Worm (Caenorhabditis elegans) whole organism, L2 larva: Measurements from ENCODE around the gene K04F1.9.
"Not testable (repeated sequence)": the region's sequence is repeated elsewhere in the genome, so short reads cannot be mapped to it uniquely, and the experiment has no call there.

Source experiments
- C34F6.9 ChIP-seq: fragments of 150-350 bp; optimal IDR thresholded peaks from 2 replicates; lab custom pipeline; 2014; ENCODE audit warnings: missing biosample characterization, missing genetic modification characterization
- Y55F3AM.14 ChIP-seq: fragments of 200-800 bp; sonication (Bioruptor generic); optimal IDR thresholded peaks from 2 replicates; lab custom pipeline; 2018; ENCODE audit warnings: mild to moderate bottlenecking, missing genetic modification characterization, missing compliant biosample characterization
- aly-2 ChIP-seq: fragments of 150-350 bp; optimal IDR thresholded peaks from 2 replicates; lab custom pipeline; 2014; ENCODE audit warnings: missing biosample characterization, missing genetic modification characterization
- ama-1 ChIP-seq: fragments of 150-350 bp; optimal IDR thresholded peaks from 2 replicates; lab custom pipeline; 2018; ENCODE audit warnings: inconsistent platforms
- blmp-1 ChIP-seq: sonication (generic microtip); optimal IDR thresholded peaks from 2 replicates; lab custom pipeline; 2017; ENCODE audit warnings: missing genetic modification characterization, mild to moderate bottlenecking, missing compliant biosample characterization, antibody characterized with exemption, moderate library complexity; ENCODE audit not compliant: insufficient read depth
- ceh-16 ChIP-seq: fragments of 150-350 bp; optimal IDR thresholded peaks from 2 replicates; lab custom pipeline; 2014; ENCODE audit warnings: missing biosample characterization, missing genetic modification characterization
- ceh-82 ChIP-seq: fragments of 150-350 bp; optimal IDR thresholded peaks from 2 replicates; lab custom pipeline; 2014; ENCODE audit warnings: missing biosample characterization, missing genetic modification characterization
- crh-2 ChIP-seq: sonication (generic microtip); optimal IDR thresholded peaks from 2 replicates; lab custom pipeline; 2017; ENCODE audit warnings: missing biosample characterization, missing genetic modification characterization
- egl-27 ChIP-seq: sonication (generic microtip); optimal IDR thresholded peaks from 3 replicates; lab custom pipeline; 2017; ENCODE audit warnings: missing biosample characterization, missing genetic modification reagents, missing genetic modification characterization
- elt-1 ChIP-seq: fragments of 150-350 bp; optimal IDR thresholded peaks from 2 replicates; lab custom pipeline; 2014; ENCODE audit warnings: missing biosample characterization, missing genetic modification characterization
- elt-3 ChIP-seq: sonication (generic microtip); optimal IDR thresholded peaks from 2 replicates; lab custom pipeline; 2017; ENCODE audit warnings: missing biosample characterization, missing genetic modification characterization
- fos-1 ChIP-seq: fragments of 150-350 bp; optimal IDR thresholded peaks from 2 replicates; lab custom pipeline; 2014; ENCODE audit warnings: missing biosample characterization, missing genetic modification characterization
- lin-11 ChIP-seq: fragments of 150-350 bp; sonication (generic microtip); optimal IDR thresholded peaks from 2 replicates; lab custom pipeline; 2014; ENCODE audit warnings: missing biosample characterization, missing genetic modification characterization, inconsistent platforms, mixed read lengths
- lin-13 ChIP-seq: fragments of 150-350 bp; optimal IDR thresholded peaks from 2 replicates; lab custom pipeline; 2014; ENCODE audit warnings: missing biosample characterization, missing genetic modification reagents, missing genetic modification characterization
- lsy-2 ChIP-seq, 2 experiments: fragments of 150-350 bp in 1 of 2; sonication (generic microtip) in 1 of 2; optimal IDR thresholded peaks; 2 replicates each; lab custom pipeline; 2014 to 2017; ENCODE audit warnings: missing biosample characterization in 2 of 2, missing genetic modification characterization in 2 of 2
- mab-5 ChIP-seq: fragments of 150-350 bp; optimal IDR thresholded peaks from 2 replicates; lab custom pipeline; 2014; ENCODE audit warnings: missing biosample characterization, missing genetic modification characterization
- mbf-1 ChIP-seq: sonication (generic microtip); optimal IDR thresholded peaks from 2 replicates; lab custom pipeline; 2017; ENCODE audit warnings: missing biosample characterization, missing genetic modification characterization
- mdl-1 ChIP-seq, 2 experiments: fragments of 150-350 bp in 1 of 2; sonication (generic microtip) in 1 of 2; optimal IDR thresholded peaks; 2 replicates each; lab custom pipeline; 2017; ENCODE audit warnings: missing biosample characterization in 2 of 2, missing genetic modification characterization in 2 of 2
- nhr-10 ChIP-seq: sonication (generic microtip); optimal IDR thresholded peaks from 2 replicates; lab custom pipeline; 2017; ENCODE audit warnings: missing biosample characterization, missing genetic modification characterization
- nhr-129 ChIP-seq: fragments of 150-350 bp; optimal IDR thresholded peaks from 2 replicates; lab custom pipeline; 2014; ENCODE audit warnings: missing biosample characterization, missing genetic modification characterization
- nhr-21 ChIP-seq: fragments of 150-350 bp; optimal IDR thresholded peaks from 2 replicates; lab custom pipeline; 2014; ENCODE audit warnings: missing biosample characterization, missing genetic modification characterization
- nhr-23 ChIP-seq: fragments of 150-350 bp; optimal IDR thresholded peaks from 2 replicates; lab custom pipeline; 2014; ENCODE audit warnings: missing biosample characterization, missing genetic modification reagents, missing genetic modification characterization
- nhr-237 ChIP-seq: fragments of 150-350 bp; optimal IDR thresholded peaks from 2 replicates; lab custom pipeline; 2014; ENCODE audit warnings: missing biosample characterization, missing genetic modification characterization
- nhr-77 ChIP-seq: fragments of 150-350 bp; optimal IDR thresholded peaks from 2 replicates; lab custom pipeline; 2014; ENCODE audit warnings: missing biosample characterization, missing genetic modification characterization
- sem-4 ChIP-seq: fragments of 150-350 bp; optimal IDR thresholded peaks from 2 replicates; lab custom pipeline; 2014; ENCODE audit warnings: missing biosample characterization, missing genetic modification reagents, missing genetic modification characterization
- skn-1 ChIP-seq: sonication (generic microtip); optimal IDR thresholded peaks from 2 replicates; lab custom pipeline; 2017; ENCODE audit warnings: missing biosample characterization, missing genetic modification characterization
- sma-3 ChIP-seq: sonication (generic microtip); optimal IDR thresholded peaks from 2 replicates; lab custom pipeline; 2016; ENCODE audit warnings: missing genetic modification reagents, missing genetic modification characterization, missing compliant biosample characterization
- sma-9 ChIP-seq, 2 experiments: fragments of 150-350 bp in 1 of 2; sonication (generic microtip) in 1 of 2; optimal IDR thresholded peaks; 2 replicates each; lab custom pipeline; 2014 to 2016; ENCODE audit warnings: missing genetic modification characterization in 2 of 2, mild to moderate bottlenecking in 1 of 2, missing biosample characterization in 1 of 2, missing compliant biosample characterization in 1 of 2, missing genetic modification reagents in 1 of 2, moderate library complexity in 1 of 2
- snpc-4 ChIP-seq: fragments of 150-350 bp; optimal IDR thresholded peaks from 2 replicates; lab custom pipeline; 2014; ENCODE audit warnings: missing biosample characterization, missing genetic modification characterization
- unc-62 ChIP-seq: fragments of 150-350 bp; optimal IDR thresholded peaks from 2 replicates; lab custom pipeline; 2014; ENCODE audit warnings: missing biosample characterization, missing genetic modification reagents, missing genetic modification characterization
- ztf-1 ChIP-seq: fragments of 200-800 bp; sonication (Bioruptor generic); conservative IDR thresholded peaks from 2 replicates; pipeline ENCODE4 v1.3.6; 2022; ENCODE audit warnings: missing genetic modification characterization, missing compliant biosample characterization

The K04F1.9 gene

DNA sequence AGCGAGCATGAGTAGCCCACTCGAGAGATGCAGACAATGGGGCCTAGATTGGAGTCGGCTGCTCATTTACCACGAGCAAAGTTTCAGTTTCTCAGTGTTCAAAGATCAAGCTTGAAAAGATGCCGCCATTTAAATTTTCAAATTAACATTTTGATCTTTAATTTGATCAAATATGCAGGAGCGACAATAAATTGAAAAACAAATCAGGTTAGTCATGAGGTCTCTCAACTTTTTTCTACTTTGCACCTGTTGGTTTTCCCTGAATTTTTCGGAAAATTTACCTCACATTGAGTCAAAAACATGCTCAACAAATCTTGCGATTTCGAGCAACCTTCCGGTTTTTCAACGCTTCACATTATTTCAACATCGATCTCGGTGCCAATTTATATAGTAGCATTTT is 20.3 kb downstream of the K04F1.9 start, which contains the start of gene srh-5:
TSS of gene srh-5 (plus strand) at position 301 of the 400 bp plus-strand sequence.
- TF ChIP-seq fos-1 (tag; lab: Kevin White, UChicago) (no peak), C34F6.9 (no peak), lin-11 (tag; lab: Kevin White, UChicago) (no peak), elt-3 (no peak), lin-13 (no peak), ceh-82 (no peak), sma-9 (GFP tag; optimal IDR thresholded peaks at IDR 0.05; lab: Kevin White, UChicago) (no peak), sma-9 (tag; optimal IDR thresholded peaks at IDR 0.05; lab: Kevin White, UChicago) (no peak), nhr-21 (tag; lab: Kevin White, UChicago) (no peak), skn-1 (no peak), mab-5 (tag; lab: Kevin White, UChicago) (no peak), unc-62 (GFP tag; lab: Kevin White, UChicago) (no peak), ceh-16 (tag; lab: Kevin White, UChicago) (no peak), elt-1 (no peak), nhr-77 (no peak), aly-2 (tag; lab: Kevin White, UChicago) (no peak)

ce11 chrV:1692494-1692893 is 27.5 kb downstream of the K04F1.9 start, which contains the start of gene Y46H3C.5:
Gene Y46H3C.5, minus strand, starts transcription at chrV:1692495.
- not testable (repeated sequence) for TF ChIP-seq mbf-1 (tag; lab: Kevin White, UChicago); crh-2; nhr-23 (tag; lab: Kevin White, UChicago)
- TF ChIP-seq, all 48 proteins: peak for 0; not testable (repeated sequence) for 48

DNA sequence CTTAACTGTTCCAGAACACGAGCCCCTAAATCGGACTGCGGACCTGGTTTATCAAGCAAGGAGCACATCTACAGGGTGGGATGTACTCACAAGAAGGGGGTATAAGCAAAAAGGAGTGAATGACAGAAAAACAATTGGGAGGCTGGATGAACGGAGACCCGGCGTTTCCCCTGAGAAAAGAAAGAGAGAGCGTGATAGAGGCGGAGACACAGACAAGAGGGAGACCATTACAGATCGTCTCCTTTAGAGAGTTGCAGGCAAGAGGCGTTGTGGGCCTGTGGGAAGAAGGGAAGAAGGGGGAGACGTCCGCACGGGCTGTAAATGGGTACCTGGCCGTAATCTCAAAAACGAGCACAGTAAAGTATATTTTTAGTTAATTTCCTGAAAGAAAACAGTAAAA is 28.9 kb downstream of the K04F1.9 start, which contains the start of gene Y46H3C.7:
TSS of gene Y46H3C.7 (minus strand) at position 147 of the 400 bp plus-strand sequence.
- TF ChIP-seq nhr-129 (tag; lab: Kevin White, UChicago); nhr-21 (tag; lab: Kevin White, UChicago); C34F6.9: not testable (repeated sequence)

DNA sequence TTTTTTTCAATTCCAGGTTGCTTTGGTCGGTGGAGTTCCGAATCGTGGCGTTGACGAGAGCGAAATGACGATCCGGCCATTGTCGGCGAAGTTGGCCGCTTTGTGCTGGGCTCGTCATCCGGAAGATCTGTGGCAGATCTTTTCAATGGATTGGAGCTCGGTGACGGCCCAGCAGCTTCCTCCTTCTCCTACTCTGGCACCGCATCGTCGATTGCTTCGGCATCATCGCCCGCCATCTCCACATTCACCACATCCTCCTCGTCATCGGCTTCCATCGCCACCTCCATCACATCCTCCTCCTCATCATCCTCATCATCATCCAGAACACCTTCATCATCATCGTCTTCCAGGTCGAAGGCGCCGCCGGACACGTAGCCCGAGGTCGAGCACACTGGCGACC is 33.4 kb downstream of the K04F1.9 start:
- TF ChIP-seq lsy-2 (tag; optimal IDR thresholded peaks at IDR 0.05; lab: Kevin White, UChicago) (no peak), lin-13 (no peak), lin-11 (tag; lab: Kevin White, UChicago) (no peak), egl-27 (no peak), ama-1 (lab: Kevin White, UChicago) (no peak), nhr-237 (tag; lab: Kevin White, UChicago) (no peak), fos-1 (tag; lab: Kevin White, UChicago) (no peak), nhr-10 (tag; lab: Kevin White, UChicago) (no peak), nhr-77 (no peak)

ce11 chrV:1699228-1699795 is 34.3 kb downstream of the K04F1.9 start:
- TF ChIP-seq sem-4 (tag; lab: Kevin White, UChicago) (no peak), snpc-4 (tag; lab: Kevin White, UChicago) (no peak), elt-3 (no peak), mab-5 (tag; lab: Kevin White, UChicago) (no peak), unc-62 (GFP tag; lab: Kevin White, UChicago) (no peak), fos-1 (tag; lab: Kevin White, UChicago) (no peak), nhr-21 (tag; lab: Kevin White, UChicago) (no peak), ztf-1 (GFP tag; lab: Robert Waterston, UW) (no peak), sma-9 (GFP tag; optimal IDR thresholded peaks at IDR 0.05; lab: Kevin White, UChicago) (no peak), sma-9 (tag; optimal IDR thresholded peaks at IDR 0.05; lab: Kevin White, UChicago) (no peak), blmp-1 (tag; lab: Kevin White, UChicago) (no peak), sma-3 (GFP tag; lab: Kevin White, UChicago) (no peak), skn-1 (no peak), mdl-1 (tag; optimal IDR thresholded peaks at IDR 0.05; lab: Kevin White, UChicago) (no peak), ceh-16 (tag; lab: Kevin White, UChicago) (no peak), Y55F3AM.14 (GFP tag; lab: Kevin White, UChicago) (no peak), ama-1 (lab: Kevin White, UChicago) (no peak)
- TF ChIP-seq, all 48 proteins: peak for 0
